Fruit fly (Drosophila melanogaster) S2 (cell line): Measurements from ENCODE around the gene CCKLR-17D1.

ENCODE experiments used
- CG8478 ChIP-seq: fragments of >200 bp; optimal IDR thresholded peaks from 2 replicates; lab custom pipeline; 2018
- CTCF ChIP-seq, 2 experiments: fragments of >200 bp; optimal IDR thresholded peaks; 2 replicates each; lab custom pipeline; 2018

- TF ChIP-seq CG8478 (lab: Kevin White, UChicago) (no peak), CTCF (optimal IDR thresholded peaks at IDR 0.05; lab: Kevin White, UChicago) (no peak)
Observed at dm6 chrX:18775839-18776538, 49.6 kb upstream of the CCKLR-17D1 start.
